Fruit fly (Drosophila melanogaster) whole organism, prepupa: ENCODE measurements around the gene wake.

Experiments
- Blimp-1 ChIP-seq: fragments of 200-800 bp; sonication (Bioruptor generic); optimal IDR thresholded peaks from 3 replicates; lab custom pipeline; 2017; ENCODE audit warnings: missing biosample characterization, missing genetic modification characterization, mild to moderate bottlenecking, moderate library complexity, missing genetic modification reagents
- CG10631 ChIP-seq: fragments of 200-800 bp; sonication (Bioruptor generic); optimal IDR thresholded peaks from 2 replicates; lab custom pipeline; 2016; ENCODE audit warnings: missing biosample characterization, missing genetic modification characterization
- CG10669 ChIP-seq: fragments of 200-800 bp; sonication (Bioruptor generic); optimal IDR thresholded peaks from 3 replicates; lab custom pipeline; 2018; ENCODE audit warnings: missing biosample characterization, mild to moderate bottlenecking, missing genetic modification characterization, moderate library complexity
- CG11294 ChIP-seq: fragments of 200-800 bp; sonication (Bioruptor generic); IDR thresholded peaks from 2 replicates; pipeline ENCODE4 v1.3.6; 2022; ENCODE audit warnings: missing biosample characterization, missing genetic modification characterization
- CG11762 ChIP-seq: fragments of 200-800 bp; sonication (Bioruptor generic); optimal IDR thresholded peaks from 3 replicates; lab custom pipeline; 2016; ENCODE audit warnings: missing biosample characterization, missing genetic modification characterization; ENCODE audit not compliant: insufficient read depth
- CG11902 ChIP-seq: fragments of 200-800 bp; sonication (Bioruptor generic); optimal IDR thresholded peaks from 3 replicates; lab custom pipeline; 2016; ENCODE audit warnings: missing biosample characterization, missing genetic modification characterization
- CG15336 ChIP-seq: fragments of 200-800 bp; sonication (Bioruptor generic); IDR thresholded peaks from 2 replicates; pipeline ENCODE4 v1.3.6; 2022; ENCODE audit warnings: missing biosample characterization, missing genetic modification characterization
- CG16779 ChIP-seq: fragments of 200-800 bp; sonication (Bioruptor generic); optimal IDR thresholded peaks from 3 replicates; lab custom pipeline; 2017; ENCODE audit warnings: missing biosample characterization, mild to moderate bottlenecking, missing genetic modification characterization
- CG3032 ChIP-seq: fragments of 200-800 bp; optimal IDR thresholded peaks from 2 replicates; lab custom pipeline; 2019; ENCODE audit warnings: missing biosample characterization, mild to moderate bottlenecking, missing genetic modification characterization, moderate library complexity
- CG31627 ChIP-seq: fragments of 200-800 bp; sonication (Bioruptor generic); optimal IDR thresholded peaks from 3 replicates; lab custom pipeline; 2016; ENCODE audit warnings: missing biosample characterization, missing genetic modification characterization
- CG32006 ChIP-seq: fragments of 200-800 bp; sonication (Bioruptor generic); optimal IDR thresholded peaks from 3 replicates; lab custom pipeline; 2017; ENCODE audit warnings: missing biosample characterization, mild to moderate bottlenecking, missing genetic modification characterization
- CG34406 ChIP-seq: fragments of 200-800 bp; sonication (Bioruptor generic); optimal IDR thresholded peaks from 3 replicates; lab custom pipeline; 2016; ENCODE audit warnings: missing biosample characterization, missing genetic modification characterization
- CG3919 ChIP-seq: fragments of 200-800 bp; sonication (Bioruptor generic); optimal IDR thresholded peaks from 3 replicates; lab custom pipeline; 2016; ENCODE audit warnings: missing biosample characterization, missing genetic modification characterization
- CG4318 ChIP-seq: fragments of 200-800 bp; sonication (Bioruptor generic); optimal IDR thresholded peaks from 3 replicates; lab custom pipeline; 2017; ENCODE audit warnings: missing biosample characterization, mild to moderate bottlenecking, missing genetic modification characterization
- CG6163 ChIP-seq: fragments of 200-800 bp; sonication (Bioruptor generic); IDR thresholded peaks from 3 replicates; pipeline ENCODE4 v1.3.6; 2022; ENCODE audit warnings: missing biosample characterization, missing genetic modification characterization
- CG6276 ChIP-seq: fragments of 200-800 bp; sonication (Bioruptor generic); optimal IDR thresholded peaks from 2 replicates; lab custom pipeline; 2017; ENCODE audit warnings: missing biosample characterization, mild to moderate bottlenecking, missing genetic modification characterization
- CG6792 ChIP-seq: fragments of 200-800 bp; sonication (Bioruptor generic); optimal IDR thresholded peaks from 3 replicates; lab custom pipeline; 2016; ENCODE audit warnings: missing biosample characterization, missing genetic modification characterization
- CG6808 ChIP-seq: fragments of 200-800 bp; sonication (Bioruptor generic); optimal IDR thresholded peaks from 3 replicates; lab custom pipeline; 2017; ENCODE audit warnings: missing biosample characterization, missing genetic modification characterization, mild to moderate bottlenecking, moderate library complexity, missing genetic modification reagents
- CG7368 ChIP-seq: fragments of 200-800 bp; sonication (Bioruptor generic); optimal IDR thresholded peaks from 3 replicates; lab custom pipeline; 2016; ENCODE audit warnings: missing biosample characterization, missing genetic modification characterization
- CG8319 ChIP-seq: fragments of 200-800 bp; sonication (Bioruptor generic); optimal IDR thresholded peaks from 3 replicates; lab custom pipeline; 2016; ENCODE audit warnings: missing biosample characterization, missing genetic modification characterization
- Eip78C ChIP-seq: fragments of 200-800 bp; sonication (Bioruptor generic); peaks from one replicate; lab custom pipeline; 2016; ENCODE audit warnings: missing biosample characterization, missing genetic modification characterization
- Eip93F ChIP-seq: fragments of 200-800 bp; sonication (Bioruptor generic); optimal IDR thresholded peaks from 2 replicates; lab custom pipeline; 2016; ENCODE audit warnings: missing biosample characterization, mild to moderate bottlenecking, missing genetic modification characterization
- Ets21C ChIP-seq: fragments of 200-800 bp; sonication (Bioruptor generic); optimal IDR thresholded peaks from 3 replicates; lab custom pipeline; 2016; ENCODE audit warnings: missing biosample characterization, missing genetic modification characterization
- Gug ChIP-seq: fragments of 200-800 bp; sonication (Bioruptor generic); IDR thresholded peaks from 2 replicates; pipeline ENCODE4 v1.3.6; 2022; ENCODE audit warnings: missing biosample characterization, missing genetic modification characterization
- Hr39 ChIP-seq: fragments of 200-800 bp; sonication (Bioruptor generic); optimal IDR thresholded peaks from 2 replicates; lab custom pipeline; 2016; ENCODE audit warnings: missing biosample characterization, missing genetic modification characterization
- Hr4 ChIP-seq: fragments of 200-800 bp; sonication (Bioruptor generic); optimal IDR thresholded peaks from 3 replicates; lab custom pipeline; 2016; ENCODE audit warnings: missing biosample characterization, missing genetic modification characterization
- Met ChIP-seq: fragments of 200-800 bp; sonication (Bioruptor generic); optimal IDR thresholded peaks from 3 replicates; lab custom pipeline; 2016; ENCODE audit warnings: missing biosample characterization, missing genetic modification characterization
- OdsH ChIP-seq: fragments of 200-800 bp; sonication (Bioruptor generic); optimal IDR thresholded peaks from 3 replicates; lab custom pipeline; 2016; ENCODE audit warnings: missing biosample characterization, missing genetic modification characterization
- Smox ChIP-seq: fragments of 200-800 bp; sonication (Bioruptor generic); optimal IDR thresholded peaks from 3 replicates; lab custom pipeline; 2016; ENCODE audit warnings: missing biosample characterization, missing genetic modification characterization
- Sox15 ChIP-seq: fragments of 200-800 bp; sonication (Bioruptor generic); optimal IDR thresholded peaks from 3 replicates; lab custom pipeline; 2016; ENCODE audit warnings: missing biosample characterization, missing genetic modification characterization
- achi ChIP-seq: fragments of 200-800 bp; sonication (Bioruptor generic); optimal IDR thresholded peaks from 3 replicates; lab custom pipeline; 2016; ENCODE audit warnings: missing biosample characterization, missing genetic modification characterization
- dsx ChIP-seq: fragments of 200-800 bp; optimal IDR thresholded peaks from 3 replicates; lab custom pipeline; 2019; ENCODE audit warnings: missing biosample characterization, mild to moderate bottlenecking, missing genetic modification characterization, moderate library complexity; ENCODE audit not compliant: poor library complexity, severe bottlenecking
- eg ChIP-seq: fragments of 200-800 bp; sonication (Bioruptor generic); IDR thresholded peaks from 3 replicates; pipeline ENCODE4 v1.3.6; 2022; ENCODE audit warnings: missing biosample characterization, missing genetic modification characterization
- esn ChIP-seq: fragments of 200-800 bp; sonication (Bioruptor generic); optimal IDR thresholded peaks from 2 replicates; lab custom pipeline; 2016; ENCODE audit warnings: missing biosample characterization, mild to moderate bottlenecking, missing genetic modification characterization, moderate library complexity
- fd59A ChIP-seq: fragments of 200-800 bp; sonication (Bioruptor generic); optimal IDR thresholded peaks from 2 replicates; lab custom pipeline; 2017; ENCODE audit warnings: missing biosample characterization, mild to moderate bottlenecking, missing genetic modification characterization, missing genetic modification reagents
- fd85E ChIP-seq: fragments of 200-800 bp; sonication (Bioruptor generic); optimal IDR thresholded peaks from 3 replicates; lab custom pipeline; 2016; ENCODE audit warnings: missing biosample characterization, missing genetic modification characterization
- fkh ChIP-seq: fragments of 200-800 bp; sonication (Bioruptor generic); optimal IDR thresholded peaks from 3 replicates; lab custom pipeline; 2017; ENCODE audit warnings: missing biosample characterization, mild to moderate bottlenecking, missing genetic modification characterization, moderate library complexity
- lz ChIP-seq: fragments of 200-800 bp; sonication (Bioruptor generic); optimal IDR thresholded peaks from 3 replicates; lab custom pipeline; 2016; ENCODE audit warnings: missing biosample characterization, missing genetic modification characterization
- pdm3 ChIP-seq: fragments of 200-800 bp; sonication (Bioruptor generic); optimal IDR thresholded peaks from 3 replicates; lab custom pipeline; 2016; ENCODE audit warnings: missing biosample characterization, missing genetic modification characterization
- svp ChIP-seq: fragments of 200-800 bp; sonication (Bioruptor generic); peaks from one replicate; lab custom pipeline; 2016; ENCODE audit warnings: missing biosample characterization, missing genetic modification characterization
- topi ChIP-seq: fragments of 200-800 bp; sonication (Bioruptor generic); optimal IDR thresholded peaks from 3 replicates; lab custom pipeline; 2016; ENCODE audit warnings: missing biosample characterization, missing genetic modification characterization
- vri ChIP-seq: fragments of 200-800 bp; sonication (Bioruptor generic); optimal IDR thresholded peaks from 3 replicates; lab custom pipeline; 2016; ENCODE audit warnings: missing biosample characterization, mild to moderate bottlenecking, missing genetic modification characterization

The wake gene

DNA sequence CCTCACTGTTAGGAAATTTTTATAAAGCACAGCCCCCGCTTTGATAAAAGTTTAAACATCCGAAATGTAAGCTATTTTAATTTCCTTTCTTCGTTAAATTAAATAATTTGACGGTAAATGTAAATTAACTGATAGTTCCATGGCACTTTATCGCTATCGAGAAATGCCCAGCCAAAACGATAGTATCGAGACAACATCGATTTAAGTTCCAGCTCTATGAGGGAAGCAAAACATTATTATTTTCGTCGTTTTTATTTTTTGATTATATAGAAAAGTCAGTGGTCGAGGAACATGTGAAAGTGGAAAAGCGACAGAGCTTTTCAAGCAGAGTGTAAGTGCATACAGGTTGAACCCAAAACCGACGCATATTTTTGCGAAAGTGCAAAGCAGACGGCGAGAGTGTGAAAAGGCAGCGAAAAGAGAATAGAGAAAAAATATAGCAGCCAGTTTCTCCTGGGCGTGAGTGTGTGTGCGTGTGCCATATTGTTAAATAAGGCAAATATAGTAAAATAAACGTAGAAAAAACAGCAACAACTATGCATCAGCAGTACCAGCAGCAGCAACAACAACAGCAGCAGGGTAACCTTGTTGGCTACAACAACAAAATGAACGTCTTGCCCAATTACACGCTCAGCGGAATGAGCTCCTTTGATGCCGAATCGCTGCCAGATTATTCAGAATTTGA is 87.3 kb downstream of the wake start, which contains the start of gene CG45049:
TSS of gene CG45049 (plus strand) at position 197 of the 685 bp plus-strand sequence.
- no peak for TF ChIP-seq CG3032
- TF ChIP-seq lz (GFP tag; lab: Kevin White, UChicago), result peak; percentile 26
- peak; percentile 13 for TF ChIP-seq CG3919
- TF ChIP-seq CG6163, result no peak
- TF ChIP-seq Hr4 (GFP tag; lab: Kevin White, UChicago), result peak; percentile 4
- TF ChIP-seq CG6276, result no peak
- no peak for TF ChIP-seq CG11762 (GFP tag; lab: Kevin White, UChicago)
- no peak for TF ChIP-seq pdm3 (GFP tag; lab: Kevin White, UChicago)
- no peak for TF ChIP-seq CG31627
- no peak for TF ChIP-seq CG15336 (GFP tag; lab: Robert Waterston, UW)
- TF ChIP-seq Hr39 (GFP tag; lab: Kevin White, UChicago), result peak; percentile 31
- TF ChIP-seq fkh, result peak; percentile 63
- peak; percentile 9 for TF ChIP-seq Ets21C (GFP tag; lab: Kevin White, UChicago)
- TF ChIP-seq CG16779, result peak; percentile 2
- TF ChIP-seq CG10631, result peak; percentile 34
- TF ChIP-seq Met (GFP tag; lab: Kevin White, UChicago), result peak; percentile 39
- TF ChIP-seq Sox15 (GFP tag; lab: Kevin White, UChicago), result no peak
- TF ChIP-seq Smox (GFP tag; lab: Kevin White, UChicago), result no peak
- peak; percentile 35 for TF ChIP-seq Eip78C (GFP tag; lab: Kevin White, UChicago)
- TF ChIP-seq Eip93F (GFP tag; lab: Kevin White, UChicago), result no peak
- TF ChIP-seq vri (GFP tag; lab: Kevin White, UChicago), result no peak
- no peak for TF ChIP-seq CG11902 (GFP tag; lab: Kevin White, UChicago)
- TF ChIP-seq topi, result peak; percentile 13
- TF ChIP-seq dsx, result no peak

DNA sequence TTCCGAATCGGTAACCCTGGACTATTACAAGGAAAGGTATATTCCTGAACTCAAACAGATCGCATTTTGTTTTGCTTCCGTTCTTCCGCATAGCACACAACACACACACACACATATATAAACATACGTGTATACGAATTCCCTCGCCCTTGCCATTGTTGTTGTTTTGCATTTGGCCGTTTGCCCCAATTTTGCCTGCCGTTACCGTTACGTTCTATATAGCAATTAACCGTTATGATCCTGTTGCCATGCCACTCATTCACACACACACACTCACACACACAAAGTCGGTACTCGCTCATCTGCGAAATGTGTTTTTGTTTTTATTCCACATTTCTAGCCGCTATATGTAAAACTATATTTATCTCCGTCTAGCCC is 87.8 kb downstream of the wake start:
- TF ChIP-seq achi (GFP tag; lab: Kevin White, UChicago), result no peak
- no peak for TF ChIP-seq CG6792 (GFP tag; lab: Kevin White, UChicago)
- no peak for TF ChIP-seq CG10669
- no peak for TF ChIP-seq CG11294 (GFP tag; lab: Robert Waterston, UW)
- no peak for TF ChIP-seq CG6808 (GFP tag; lab: Kevin White, UChicago)
- TF ChIP-seq fd59A, result no peak
- TF ChIP-seq CG3919, result no peak
- no peak for TF ChIP-seq Met (GFP tag; lab: Kevin White, UChicago)
- no peak for TF ChIP-seq CG10631

DNA sequence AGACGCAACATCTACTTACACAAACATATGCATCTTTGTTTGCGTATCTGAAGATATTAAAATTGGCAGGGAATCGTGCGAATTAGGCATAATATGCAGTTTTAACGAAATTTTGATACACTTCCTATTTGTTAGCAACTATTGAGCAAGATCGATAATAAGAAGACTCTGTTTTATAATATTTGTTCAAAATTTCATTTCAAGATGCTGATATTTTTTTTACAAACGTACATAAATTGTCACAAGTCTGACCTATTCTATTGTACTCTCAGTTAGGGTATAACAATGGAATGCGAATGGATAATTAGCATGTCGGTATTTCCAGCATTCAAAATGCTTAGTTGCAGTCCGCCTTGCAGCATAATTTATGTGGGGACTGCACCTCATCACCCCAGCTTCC is 88.2 kb downstream of the wake start:
- TF ChIP-seq CG6792 (GFP tag; lab: Kevin White, UChicago) (peak; percentile 16), Eip78C (GFP tag; lab: Kevin White, UChicago) (no peak), vri (GFP tag; lab: Kevin White, UChicago) (peak; percentile 7), CG10631 (peak; percentile 9), Blimp-1 (GFP tag; lab: Kevin White, UChicago) (no peak), CG31627 (peak; percentile 48), CG32006 (GFP tag; lab: Kevin White, UChicago) (peak; percentile 72), OdsH (GFP tag; lab: Kevin White, UChicago) (no peak), CG11294 (GFP tag; lab: Robert Waterston, UW) (peak; percentile 41; the same call in 1 of the 2 replicates), eg (GFP tag; lab: Robert Waterston, UW) (peak; percentile 87), esn (GFP tag; lab: Kevin White, UChicago) (peak; percentile 41), lz (GFP tag; lab: Kevin White, UChicago) (peak; percentile 16), CG7368 (GFP tag; lab: Kevin White, UChicago) (no peak), CG15336 (GFP tag; lab: Robert Waterston, UW) (peak; percentile 80), Hr4 (GFP tag; lab: Kevin White, UChicago) (peak; percentile 67), CG4318 (GFP tag; lab: Kevin White, UChicago) (peak; percentile 13), Gug (peak; percentile 54), fd85E (GFP tag; lab: Kevin White, UChicago) (no peak), svp (GFP tag; lab: Kevin White, UChicago) (peak; percentile 56), CG34406 (GFP tag; lab: Kevin White, UChicago) (no peak), CG8319 (GFP tag; lab: Kevin White, UChicago) (peak; percentile 32)
